Worm (Caenorhabditis elegans): Measurements from ENCODE around the gene grd-10.
"Not testable (repeated sequence)": the region's sequence is repeated elsewhere in the genome, so short reads cannot be mapped to it uniquely, and the experiment has no call there.

The grd-10 gene

ce11 chrIV:3440848-3441247 lies at the start of gene grd-10:
Gene grd-10, plus strand, starts transcription at chrIV:3441055.
- TF ChIP-seq sma-9 (GFP tag; optimal IDR thresholded peaks at IDR 0.05) = peak; percentile 54
- no peak for TF ChIP-seq sma-9 (tag; optimal IDR thresholded peaks at IDR 0.05)
- TF ChIP-seq ceh-16 (tag; optimal IDR thresholded peaks at IDR 0.05) = peak; percentile 70
- peak; percentile 72 for TF ChIP-seq elt-1 (tag; optimal IDR thresholded peaks at IDR 0.05)
- no peak for TF ChIP-seq mbf-1 (tag; optimal IDR thresholded peaks at IDR 0.05)
- no peak for TF ChIP-seq lin-39 (tag; optimal IDR thresholded peaks at IDR 0.05)
- TF ChIP-seq nhr-25 (tag; optimal IDR thresholded peaks at IDR 0.05) = peak; percentile 35
- TF ChIP-seq dmd-4 (tag; optimal IDR thresholded peaks at IDR 0.05) = no peak

ce11 chrIV:3394066-3394465 lies 46.8 kb upstream of the grd-10 start, which contains the start of gene C04C3.4:
Gene C04C3.4, plus strand, starts transcription at chrIV:3394366.
- not testable (repeated sequence) for TF ChIP-seq peb-1, ceh-82, nhr-77 (tag; optimal IDR thresholded peaks at IDR 0.05)

ce11 chrIV:3395581-3395980 lies 45.3 kb upstream of the grd-10 start, which contains the start of gene C04C3.14:
Gene C04C3.14, plus strand, starts transcription at chrIV:3395881.
- TF ChIP-seq egl-27 (tag; optimal IDR thresholded peaks at IDR 0.05) (no peak), unc-39 (tag; optimal IDR thresholded peaks at IDR 0.05) (no peak), lin-11 (tag; optimal IDR thresholded peaks at IDR 0.05) (no peak), sem-4 (tag; optimal IDR thresholded peaks at IDR 0.05) (no peak), dmd-4 (tag; optimal IDR thresholded peaks at IDR 0.05) (no peak), fos-1 (tag; optimal IDR thresholded peaks at IDR 0.05) (no peak), lin-39 (tag; optimal IDR thresholded peaks at IDR 0.05) (no peak), F13H6.1 (tag; optimal IDR thresholded peaks at IDR 0.05) (no peak), snpc-4 (tag; optimal IDR thresholded peaks at IDR 0.05) (no peak), C34F6.9 (tag; optimal IDR thresholded peaks at IDR 0.05) (no peak), sma-3 (GFP tag; optimal IDR thresholded peaks at IDR 0.05) (no peak)

ce11 chrIV:3398078-3398477 lies 42.8 kb upstream of the grd-10 start:
- TF ChIP-seq nhr-21 (tag; optimal IDR thresholded peaks at IDR 0.05) (no peak), dmd-4 (tag; optimal IDR thresholded peaks at IDR 0.05) (no peak), alr-1 (tag; optimal IDR thresholded peaks at IDR 0.05) (no peak), peb-1 (tag; optimal IDR thresholded peaks at IDR 0.05) (no peak), elt-1 (tag; optimal IDR thresholded peaks at IDR 0.05) (no peak), mab-5 (tag; optimal IDR thresholded peaks at IDR 0.05) (no peak), nhr-11 (tag; optimal IDR thresholded peaks at IDR 0.05) (no peak), R02D3.7 (tag; optimal IDR thresholded peaks at IDR 0.05) (no peak)

- TF ChIP-seq ztf-11 (tag; optimal IDR thresholded peaks at IDR 0.05) (no peak), lsy-2 (tag; optimal IDR thresholded peaks at IDR 0.05) (peak; percentile 78 to 95), nhr-21 (tag; optimal IDR thresholded peaks at IDR 0.05) (no peak), elt-3 (tag; optimal IDR thresholded peaks at IDR 0.05) (no peak), ztf-1 (GFP tag; conservative IDR thresholded peaks at IDR 0.05) (no peak), peb-1 (tag; optimal IDR thresholded peaks at IDR 0.05) (no peak), egl-27 (tag; optimal IDR thresholded peaks at IDR 0.05) (no peak), blmp-1 (tag; optimal IDR thresholded peaks at IDR 0.05; ENCODE audit: insufficient read depth) (no peak), nhr-129 (tag; optimal IDR thresholded peaks at IDR 0.05) (peak; percentile 19), nhr-77 (tag; optimal IDR thresholded peaks at IDR 0.05) (no peak), lin-13 (GFP tag; optimal IDR thresholded peaks at IDR 0.05) (no peak), R02D3.7 (tag; optimal IDR thresholded peaks at IDR 0.05) (no peak), nhr-12 (tag; optimal IDR thresholded peaks at IDR 0.05) (no peak), F13H6.1 (tag; optimal IDR thresholded peaks at IDR 0.05) (peak; percentile 20), unc-62 (GFP tag; optimal IDR thresholded peaks at IDR 0.05) (no peak), nhr-23 (tag; optimal IDR thresholded peaks at IDR 0.05) (no peak), nhr-25 (tag; optimal IDR thresholded peaks at IDR 0.05) (no peak), Y55F3AM.14 (GFP tag; optimal IDR thresholded peaks at IDR 0.05) (no peak), fos-1 (tag; optimal IDR thresholded peaks at IDR 0.05) (no peak), unc-39 (tag; optimal IDR thresholded peaks at IDR 0.05) (no peak), mbf-1 (tag; optimal IDR thresholded peaks at IDR 0.05) (no peak), mdl-1 (tag; optimal IDR thresholded peaks at IDR 0.05) (no peak), lin-11 (tag; optimal IDR thresholded peaks at IDR 0.05) (peak; percentile 24), ceh-82 (tag; optimal IDR thresholded peaks at IDR 0.05) (no peak), ZK546.5 (tag; optimal IDR thresholded peaks at IDR 0.05) (no peak), unc-55 (GFP tag; optimal IDR thresholded peaks at IDR 0.05) (peak; percentile 46), sma-9 (GFP tag; optimal IDR thresholded peaks at IDR 0.05) (no peak), sma-9 (tag; optimal IDR thresholded peaks at IDR 0.05) (no peak), zag-1 (tag; optimal IDR thresholded peaks at IDR 0.05) (no peak), nhr-11 (tag; optimal IDR thresholded peaks at IDR 0.05) (no peak), aly-2 (tag; optimal IDR thresholded peaks at IDR 0.05) (no peak), crh-2 (tag; optimal IDR thresholded peaks at IDR 0.05) (no peak), gmeb-1 (tag; optimal IDR thresholded peaks at IDR 0.05) (peak; percentile 9), mab-5 (tag; optimal IDR thresholded peaks at IDR 0.05) (no peak)
Observed at ce11 chrIV:3399015-3399722, 41.7 kb upstream of the grd-10 start, which contains the start of the genes dyf-3 and pdhb-1. Gene dyf-3, minus strand, starts transcription at chrIV:3399231. Gene pdhb-1, plus strand, starts transcription at chrIV:3399672.
